Fruit fly (Drosophila melanogaster): Measurements from ENCODE around the gene betaNACtes1.

dm6 chrX:14153689-14154088, 18.7 kb downstream of the betaNACtes1 start:
- TF ChIP-seq CG17806 (tag; optimal IDR thresholded peaks at IDR 0.05) (peak; percentile 3), CG15710 (tag; optimal IDR thresholded peaks at IDR 0.05) (peak; percentile 33), gl (tag; optimal IDR thresholded peaks at IDR 0.05) (no peak), Pif1A (GFP tag; optimal IDR thresholded peaks at IDR 0.05) (no peak), rn (GFP tag; IDR thresholded peaks at IDR 0.05) (no peak)
